Worm (Caenorhabditis elegans) whole organism, L2 larva: ENCODE measurements around the gene C28H8.2.
A peak's percentile ranks its signal among the peaks of the same experiment; 100 is the strongest.

Experiments used
- C34F6.9 ChIP-seq: fragments of 150-350 bp; optimal IDR thresholded peaks from 2 replicates; lab custom pipeline; 2014; ENCODE audit warnings: missing biosample characterization, missing genetic modification characterization
- F13H6.1 ChIP-seq: sonication (generic microtip); optimal IDR thresholded peaks from 2 replicates; lab custom pipeline; 2016; ENCODE audit warnings: missing genetic modification characterization, missing compliant biosample characterization
- R02D3.7 ChIP-seq: fragments of 150-350 bp; optimal IDR thresholded peaks from 2 replicates; lab custom pipeline; 2014; ENCODE audit warnings: missing biosample characterization, missing genetic modification characterization
- Y55F3AM.14 ChIP-seq: fragments of 200-800 bp; sonication (Bioruptor generic); optimal IDR thresholded peaks from 2 replicates; lab custom pipeline; 2018; ENCODE audit warnings: mild to moderate bottlenecking, missing genetic modification characterization, missing compliant biosample characterization
- ZK546.5 ChIP-seq: sonication (generic microtip); optimal IDR thresholded peaks from 2 replicates; lab custom pipeline; 2017; ENCODE audit warnings: missing biosample characterization, missing genetic modification characterization
- alr-1 ChIP-seq: fragments of 150-350 bp; optimal IDR thresholded peaks from 2 replicates; lab custom pipeline; 2014; ENCODE audit warnings: missing biosample characterization, missing genetic modification characterization
- aly-2 ChIP-seq: fragments of 150-350 bp; optimal IDR thresholded peaks from 2 replicates; lab custom pipeline; 2014; ENCODE audit warnings: missing biosample characterization, missing genetic modification characterization
- ama-1 ChIP-seq: fragments of 150-350 bp; optimal IDR thresholded peaks from 2 replicates; lab custom pipeline; 2018; ENCODE audit warnings: inconsistent platforms
- blmp-1 ChIP-seq: sonication (generic microtip); optimal IDR thresholded peaks from 2 replicates; lab custom pipeline; 2017; ENCODE audit warnings: missing genetic modification characterization, mild to moderate bottlenecking, missing compliant biosample characterization, antibody characterized with exemption, moderate library complexity; ENCODE audit not compliant: insufficient read depth
- ceh-82 ChIP-seq: fragments of 150-350 bp; optimal IDR thresholded peaks from 2 replicates; lab custom pipeline; 2014; ENCODE audit warnings: missing biosample characterization, missing genetic modification characterization
- crh-2 ChIP-seq: sonication (generic microtip); optimal IDR thresholded peaks from 2 replicates; lab custom pipeline; 2017; ENCODE audit warnings: missing biosample characterization, missing genetic modification characterization
- dmd-4 ChIP-seq: sonication (generic microtip); optimal IDR thresholded peaks from 2 replicates; lab custom pipeline; 2017; ENCODE audit warnings: missing biosample characterization, missing genetic modification characterization
- elt-1 ChIP-seq: fragments of 150-350 bp; optimal IDR thresholded peaks from 2 replicates; lab custom pipeline; 2014; ENCODE audit warnings: missing biosample characterization, missing genetic modification characterization
- elt-3 ChIP-seq: sonication (generic microtip); optimal IDR thresholded peaks from 2 replicates; lab custom pipeline; 2017; ENCODE audit warnings: missing biosample characterization, missing genetic modification characterization
- fos-1 ChIP-seq: fragments of 150-350 bp; optimal IDR thresholded peaks from 2 replicates; lab custom pipeline; 2014; ENCODE audit warnings: missing biosample characterization, missing genetic modification characterization
- gmeb-1 ChIP-seq: fragments of 150-350 bp; optimal IDR thresholded peaks from 2 replicates; lab custom pipeline; 2014; ENCODE audit warnings: missing biosample characterization, missing genetic modification characterization
- lin-11 ChIP-seq: fragments of 150-350 bp; sonication (generic microtip); optimal IDR thresholded peaks from 2 replicates; lab custom pipeline; 2014; ENCODE audit warnings: missing biosample characterization, missing genetic modification characterization, inconsistent platforms, mixed read lengths
- lin-13 ChIP-seq: fragments of 150-350 bp; optimal IDR thresholded peaks from 2 replicates; lab custom pipeline; 2014; ENCODE audit warnings: missing biosample characterization, missing genetic modification reagents, missing genetic modification characterization
- lin-39 ChIP-seq: fragments of 150-350 bp; optimal IDR thresholded peaks from 2 replicates; lab custom pipeline; 2014; ENCODE audit warnings: missing biosample characterization, missing genetic modification reagents, missing genetic modification characterization
- lsy-2 ChIP-seq, 2 experiments: fragments of 150-350 bp in 1 of 2; sonication (generic microtip) in 1 of 2; optimal IDR thresholded peaks; 2 replicates each; lab custom pipeline; 2014 to 2017; ENCODE audit warnings: missing biosample characterization in 2 of 2, missing genetic modification characterization in 2 of 2
- mab-5 ChIP-seq: fragments of 150-350 bp; optimal IDR thresholded peaks from 2 replicates; lab custom pipeline; 2014; ENCODE audit warnings: missing biosample characterization, missing genetic modification characterization
- mbf-1 ChIP-seq: sonication (generic microtip); optimal IDR thresholded peaks from 2 replicates; lab custom pipeline; 2017; ENCODE audit warnings: missing biosample characterization, missing genetic modification characterization
- mdl-1 ChIP-seq, 2 experiments: fragments of 150-350 bp in 1 of 2; sonication (generic microtip) in 1 of 2; optimal IDR thresholded peaks; 2 replicates each; lab custom pipeline; 2017; ENCODE audit warnings: missing biosample characterization in 2 of 2, missing genetic modification characterization in 2 of 2
- nhr-10 ChIP-seq: sonication (generic microtip); optimal IDR thresholded peaks from 2 replicates; lab custom pipeline; 2017; ENCODE audit warnings: missing biosample characterization, missing genetic modification characterization
- nhr-11 ChIP-seq: fragments of 150-350 bp; optimal IDR thresholded peaks from 2 replicates; lab custom pipeline; 2014; ENCODE audit warnings: missing biosample characterization, missing genetic modification characterization
- nhr-12 ChIP-seq: fragments of 150-350 bp; optimal IDR thresholded peaks from 2 replicates; lab custom pipeline; 2014; ENCODE audit warnings: missing biosample characterization, missing genetic modification characterization
- nhr-129 ChIP-seq: fragments of 150-350 bp; optimal IDR thresholded peaks from 2 replicates; lab custom pipeline; 2014; ENCODE audit warnings: missing biosample characterization, missing genetic modification characterization
- nhr-21 ChIP-seq: fragments of 150-350 bp; optimal IDR thresholded peaks from 2 replicates; lab custom pipeline; 2014; ENCODE audit warnings: missing biosample characterization, missing genetic modification characterization
- nhr-23 ChIP-seq: fragments of 150-350 bp; optimal IDR thresholded peaks from 2 replicates; lab custom pipeline; 2014; ENCODE audit warnings: missing biosample characterization, missing genetic modification reagents, missing genetic modification characterization
- nhr-237 ChIP-seq: fragments of 150-350 bp; optimal IDR thresholded peaks from 2 replicates; lab custom pipeline; 2014; ENCODE audit warnings: missing biosample characterization, missing genetic modification characterization
- nhr-25 ChIP-seq: fragments of 150-350 bp; sonication (generic microtip); optimal IDR thresholded peaks from 3 replicates; lab custom pipeline; 2014; ENCODE audit warnings: missing biosample characterization, missing genetic modification characterization
- nhr-6 ChIP-seq: fragments of 150-350 bp; optimal IDR thresholded peaks from 2 replicates; lab custom pipeline; 2014; ENCODE audit warnings: missing biosample characterization, missing genetic modification characterization
- nhr-77 ChIP-seq: fragments of 150-350 bp; optimal IDR thresholded peaks from 2 replicates; lab custom pipeline; 2014; ENCODE audit warnings: missing biosample characterization, missing genetic modification characterization
- sem-4 ChIP-seq: fragments of 150-350 bp; optimal IDR thresholded peaks from 2 replicates; lab custom pipeline; 2014; ENCODE audit warnings: missing biosample characterization, missing genetic modification reagents, missing genetic modification characterization
- skn-1 ChIP-seq: sonication (generic microtip); optimal IDR thresholded peaks from 2 replicates; lab custom pipeline; 2017; ENCODE audit warnings: missing biosample characterization, missing genetic modification characterization
- sma-3 ChIP-seq: sonication (generic microtip); optimal IDR thresholded peaks from 2 replicates; lab custom pipeline; 2016; ENCODE audit warnings: missing genetic modification reagents, missing genetic modification characterization, missing compliant biosample characterization
- sma-9 ChIP-seq, 2 experiments: fragments of 150-350 bp in 1 of 2; sonication (generic microtip) in 1 of 2; optimal IDR thresholded peaks; 2 replicates each; lab custom pipeline; 2014 to 2016; ENCODE audit warnings: missing genetic modification characterization in 2 of 2, mild to moderate bottlenecking in 1 of 2, missing biosample characterization in 1 of 2, missing compliant biosample characterization in 1 of 2, missing genetic modification reagents in 1 of 2, moderate library complexity in 1 of 2
- unc-39 ChIP-seq: fragments of 150-350 bp; optimal IDR thresholded peaks from 2 replicates; lab custom pipeline; 2014; ENCODE audit warnings: missing biosample characterization, missing genetic modification characterization
- unc-55 ChIP-seq: fragments of 150-350 bp; sonication (generic microtip); optimal IDR thresholded peaks from 3 replicates; lab custom pipeline; 2014; ENCODE audit warnings: missing biosample characterization, missing genetic modification reagents, missing genetic modification characterization
- unc-62 ChIP-seq: fragments of 150-350 bp; optimal IDR thresholded peaks from 2 replicates; lab custom pipeline; 2014; ENCODE audit warnings: missing biosample characterization, missing genetic modification reagents, missing genetic modification characterization
- zag-1 ChIP-seq: fragments of 150-350 bp; optimal IDR thresholded peaks from 2 replicates; lab custom pipeline; 2014; ENCODE audit warnings: missing biosample characterization, missing genetic modification characterization
- ztf-1 ChIP-seq: fragments of 200-800 bp; sonication (Bioruptor generic); conservative IDR thresholded peaks from 2 replicates; pipeline ENCODE4 v1.3.6; 2022; ENCODE audit warnings: missing genetic modification characterization, missing compliant biosample characterization
- ztf-11 ChIP-seq: sonication (generic microtip); optimal IDR thresholded peaks from 2 replicates; lab custom pipeline; 2017; ENCODE audit warnings: missing biosample characterization, missing genetic modification characterization
- ztf-4 ChIP-seq: fragments of 150-350 bp; optimal IDR thresholded peaks from 2 replicates; lab custom pipeline; 2014; ENCODE audit warnings: missing biosample characterization, missing genetic modification characterization

Gene C28H8.2

ce11 chrIII:5938790-5939452 lies 18.8 kb downstream of the C28H8.2 start:
- TF ChIP-seq fos-1 (tag; lab: Kevin White, UChicago) (peak; percentile 55), gmeb-1 (peak; percentile 13), ama-1 (no peak), zag-1 (no peak), elt-1 (tag; lab: Kevin White, UChicago) (no peak), nhr-11 (tag; lab: Kevin White, UChicago) (no peak), mdl-1 (tag; optimal IDR thresholded peaks at IDR 0.05; lab: Kevin White, UChicago) (no peak), lin-13 (GFP tag; lab: Kevin White, UChicago) (no peak), aly-2 (tag; lab: Kevin White, UChicago) (no peak), nhr-77 (tag; lab: Kevin White, UChicago) (no peak), ztf-11 (no peak), dmd-4 (tag; lab: Kevin White, UChicago) (no peak), lin-39 (tag; lab: Kevin White, UChicago) (no peak)

- TF ChIP-seq F13H6.1 (tag; lab: Kevin White, UChicago): no peak
- TF ChIP-seq nhr-25 (tag; lab: Kevin White, UChicago): no peak
- no peak for TF ChIP-seq fos-1 (tag; lab: Kevin White, UChicago)
- no peak for TF ChIP-seq dmd-4 (tag; lab: Kevin White, UChicago)
- no peak for TF ChIP-seq blmp-1 (tag; lab: Kevin White, UChicago)
- TF ChIP-seq nhr-237: no peak
- no peak for TF ChIP-seq mab-5 (tag; lab: Kevin White, UChicago)
- TF ChIP-seq nhr-23 (tag; lab: Kevin White, UChicago): no peak
- TF ChIP-seq sma-3: no peak
- TF ChIP-seq unc-39 (tag; lab: Kevin White, UChicago): no peak
- TF ChIP-seq nhr-21 (tag; lab: Kevin White, UChicago): no peak
- TF ChIP-seq unc-62 (GFP tag; lab: Kevin White, UChicago): no peak
- no peak for TF ChIP-seq nhr-6
- no peak for TF ChIP-seq ZK546.5 (tag; lab: Kevin White, UChicago)
- peak; percentile 74 for TF ChIP-seq nhr-129
- TF ChIP-seq unc-55: peak; percentile 29
- no peak for TF ChIP-seq mdl-1 (tag; optimal IDR thresholded peaks at IDR 0.05; lab: Kevin White, UChicago)
- TF ChIP-seq mbf-1 (tag; lab: Kevin White, UChicago): no peak
- peak; percentile 50 for TF ChIP-seq C34F6.9 (tag; lab: Kevin White, UChicago)
- TF ChIP-seq ztf-11: no peak
- no peak for TF ChIP-seq nhr-77 (tag; lab: Kevin White, UChicago)
- TF ChIP-seq lin-11: no peak
- TF ChIP-seq sem-4 (tag; lab: Kevin White, UChicago): no peak
- TF ChIP-seq crh-2 (tag; lab: Kevin White, UChicago): no peak
- no peak for TF ChIP-seq nhr-12
- TF ChIP-seq sma-9 (GFP tag; optimal IDR thresholded peaks at IDR 0.05; lab: Kevin White, UChicago): no peak
- no peak for TF ChIP-seq sma-9 (tag; optimal IDR thresholded peaks at IDR 0.05; lab: Kevin White, UChicago)
- no peak for TF ChIP-seq nhr-11 (tag; lab: Kevin White, UChicago)
- no peak for TF ChIP-seq ztf-4 (tag; lab: Kevin White, UChicago)
- TF ChIP-seq elt-1 (tag; lab: Kevin White, UChicago): no peak
- TF ChIP-seq skn-1 (tag; lab: Kevin White, UChicago): no peak
- no peak for TF ChIP-seq zag-1
- TF ChIP-seq ztf-1: no peak
- TF ChIP-seq Y55F3AM.14 (GFP tag; lab: Kevin White, UChicago): no peak
- TF ChIP-seq lin-13 (GFP tag; lab: Kevin White, UChicago): no peak
- no peak for TF ChIP-seq lin-39 (tag; lab: Kevin White, UChicago)
- TF ChIP-seq lsy-2 (tag; optimal IDR thresholded peaks at IDR 0.05; lab: Kevin White, UChicago): peak in 1 of 2 experiments; percentile 40
- TF ChIP-seq ama-1: peak; percentile 73
- no peak for TF ChIP-seq gmeb-1
- no peak for TF ChIP-seq nhr-10 (tag; lab: Kevin White, UChicago)
- TF ChIP-seq ceh-82 (tag; lab: Kevin White, UChicago): no peak
- no peak for TF ChIP-seq R02D3.7 (tag; lab: Kevin White, UChicago)
- TF ChIP-seq elt-3 (tag; lab: Kevin White, UChicago): no peak
- no peak for TF ChIP-seq alr-1 (tag; lab: Kevin White, UChicago)
Measured at ce11 chrIII:5939453-5940296, 19.6 kb downstream of the C28H8.2 start, which contains the start of gene ubq-1. Gene ubq-1 (plus strand): TSS chrIII:5940254.
